Worm (Caenorhabditis elegans): ENCODE data around the gene sma-9.
A peak's percentile ranks its signal among the peaks of the same experiment; 100 is the strongest.

The sma-9 gene

ce11 chrX:10766123-10766622, 2.9 kb upstream of the sma-9 start (continued):
- 0 out of 2 replicates have a peak, but pooled peaks have one; percentile 17 for TF ChIP-seq lin-29 (GFP tag; IDR thresholded peaks at IDR 0.05)
- peak; percentile 93 for TF ChIP-seq ceh-20 (GFP tag; IDR thresholded peaks at IDR 0.05)
- TF ChIP-seq nhr-28 (tag; optimal IDR thresholded peaks at IDR 0.05), result peak; percentile 90
- TF ChIP-seq ztf-7 (tag; optimal IDR thresholded peaks at IDR 0.05), result peak; percentile 78
- TF ChIP-seq lin-15B (tag; optimal IDR thresholded peaks at IDR 0.05), result no peak
- no peak for TF ChIP-seq skn-1 (tag; optimal IDR thresholded peaks at IDR 0.05)
- no peak for TF ChIP-seq unc-39 (tag; optimal IDR thresholded peaks at IDR 0.05)
- TF ChIP-seq daf-12 (tag; optimal IDR thresholded peaks at IDR 0.05), result no peak
- no peak for TF ChIP-seq Y75B8A.6 (GFP tag; IDR thresholded peaks at IDR 0.05)
- peak; percentile 89 for TF ChIP-seq spr-1 (tag; optimal IDR thresholded peaks at IDR 0.05)
- peak; percentile 48 for TF ChIP-seq zip-2 (tag; optimal IDR thresholded peaks at IDR 0.05)
- peak; percentile 50 for TF ChIP-seq zfp-2 (tag; optimal IDR thresholded peaks at IDR 0.05)
- TF ChIP-seq mep-1 (tag; optimal IDR thresholded peaks at IDR 0.05), result peak; percentile 95
- peak; percentile 90 for TF ChIP-seq hmg-1.1 (GFP tag; IDR thresholded peaks at IDR 0.05)
- no peak for TF ChIP-seq Y105C5A.15 (GFP tag; IDR thresholded peaks at IDR 0.05)
- TF ChIP-seq lin-13 (GFP tag; optimal IDR thresholded peaks at IDR 0.05), result peak; percentile 73
- TF ChIP-seq sdz-12 (GFP tag; optimal IDR thresholded peaks at IDR 0.05), result no peak
- TF ChIP-seq nhr-41 (GFP tag; IDR thresholded peaks at IDR 0.05), result 0 out of 2 replicates have a peak, but pooled peaks have one; percentile 19
- no peak for TF ChIP-seq lir-3 (tag; optimal IDR thresholded peaks at IDR 0.05)
- peak; percentile 44; the same call in 1 of the 2 replicates for TF ChIP-seq php-3 (GFP tag; IDR thresholded peaks at IDR 0.05)
- peak; percentile 63; the same call in 1 of the 2 replicates for TF ChIP-seq mdt-29 (GFP tag; IDR thresholded peaks at IDR 0.05)
- TF ChIP-seq gei-8 (GFP tag; optimal IDR thresholded peaks at IDR 0.05), result peak; percentile 92
- TF ChIP-seq attf-4 (tag; optimal IDR thresholded peaks at IDR 0.05), result peak; percentile 64
- TF ChIP-seq daf-16 (GFP tag; optimal IDR thresholded peaks at IDR 0.05), result peak; percentile 66 to 75
- peak; percentile 80 for TF ChIP-seq daf-16 (tag; optimal IDR thresholded peaks at IDR 0.05)
- TF ChIP-seq Y5F2A.4 (GFP tag; optimal IDR thresholded peaks at IDR 0.05), result no peak
- TF ChIP-seq F49E8.2 (tag; optimal IDR thresholded peaks at IDR 0.05; ENCODE audit: borderline replicate concordance), result no peak
- peak; percentile 26 to 82 for TF ChIP-seq hif-1 (tag; optimal IDR thresholded peaks at IDR 0.05)
- TF ChIP-seq mes-2 (tag; optimal IDR thresholded peaks at IDR 0.05; ENCODE audit: poor library complexity, severe bottlenecking), result peak; percentile 51
- TF ChIP-seq ama-1 (optimal IDR thresholded peaks at IDR 0.05), result no peak
- TF ChIP-seq ZK337.2 (GFP tag; IDR thresholded peaks at IDR 0.05), result no peak
- TF ChIP-seq dve-1 (tag; optimal IDR thresholded peaks at IDR 0.05; ENCODE audit: insufficient read depth), result peak; percentile 99
- no peak for TF ChIP-seq aly-2 (tag; optimal IDR thresholded peaks at IDR 0.05)
- TF ChIP-seq saeg-2 (GFP tag; IDR thresholded peaks at IDR 0.05), result peak; percentile 73; the same call in 1 of the 2 replicates

ce11 chrX:10766966-10767644, 2.0 kb upstream of the sma-9 start:
- TF ChIP-seq madf-5 (GFP tag; IDR thresholded peaks at IDR 0.05), result no peak
- no peak for TF ChIP-seq spr-1 (tag; optimal IDR thresholded peaks at IDR 0.05)
- peak; percentile 11 to 21 for TF ChIP-seq mdl-1 (tag; optimal IDR thresholded peaks at IDR 0.05)
- TF ChIP-seq spr-3 (GFP tag; optimal IDR thresholded peaks at IDR 0.05), result no peak
- no peak for TF ChIP-seq Y5F2A.4 (GFP tag; optimal IDR thresholded peaks at IDR 0.05)
- TF ChIP-seq D1046.2 (GFP tag; IDR thresholded peaks at IDR 0.05), result no peak
- TF ChIP-seq unc-62 (GFP tag; optimal IDR thresholded peaks at IDR 0.05 in 1 of 2), result peak in 1 of 2 experiments; percentile 5
- no peak for TF ChIP-seq unc-62 (tag; optimal IDR thresholded peaks at IDR 0.05)
- TF ChIP-seq sdz-12 (GFP tag; optimal IDR thresholded peaks at IDR 0.05), result no peak
- TF ChIP-seq tra-1 (GFP tag; IDR thresholded peaks at IDR 0.05), result no peak
- TF ChIP-seq daf-16 (GFP tag; optimal IDR thresholded peaks at IDR 0.05), result no peak
- no peak for TF ChIP-seq daf-16 (tag; optimal IDR thresholded peaks at IDR 0.05)
- TF ChIP-seq hmg-1.1 (GFP tag; IDR thresholded peaks at IDR 0.05), result peak; percentile 31; the same call in 1 of the 2 replicates
- TF ChIP-seq fkh-10 (GFP tag; optimal IDR thresholded peaks at IDR 0.05), result no peak
- no peak for TF ChIP-seq cey-2 (tag; optimal IDR thresholded peaks at IDR 0.05; ENCODE audit: borderline replicate concordance, insufficient read depth)
- no peak for TF ChIP-seq ztf-11 (tag; optimal IDR thresholded peaks at IDR 0.05)
- TF ChIP-seq aly-2 (tag; optimal IDR thresholded peaks at IDR 0.05), result no peak
- TF ChIP-seq ceh-20 (GFP tag; IDR thresholded peaks at IDR 0.05), result no peak
- TF ChIP-seq lin-29 (GFP tag; IDR thresholded peaks at IDR 0.05), result no peak
- TF ChIP-seq lir-3 (tag; optimal IDR thresholded peaks at IDR 0.05), result no peak
- TF ChIP-seq pha-4 (GFP tag; IDR thresholded peaks at IDR 0.05), result peak; percentile 53
- TF ChIP-seq pha-4 (tag; optimal IDR thresholded peaks at IDR 0.05), result peak; percentile 69
- no peak for TF ChIP-seq jun-1 (tag; optimal IDR thresholded peaks at IDR 0.05)
- TF ChIP-seq lin-39 (tag; optimal IDR thresholded peaks at IDR 0.05), result no peak
- TF ChIP-seq F37D6.2 (tag; optimal IDR thresholded peaks at IDR 0.05), result no peak
- TF ChIP-seq attf-4 (tag; optimal IDR thresholded peaks at IDR 0.05), result no peak
